Worm (Caenorhabditis elegans): ENCODE measurements around the gene K11H12.8.

Gene K11H12.8

ce11 chrIV:658497-659177, 3.4 kb downstream of the K11H12.8 start:
- TF ChIP-seq B0310.2 (tag; optimal IDR thresholded peaks at IDR 0.05): no peak
- no peak for TF ChIP-seq tra-4 (tag; optimal IDR thresholded peaks at IDR 0.05)
- TF ChIP-seq sea-1 (GFP tag; conservative IDR thresholded peaks at IDR 0.05): no peak
- TF ChIP-seq ets-7 (tag; optimal IDR thresholded peaks at IDR 0.05): no peak
- TF ChIP-seq ceh-13 (GFP tag; optimal IDR thresholded peaks at IDR 0.05): no peak
- TF ChIP-seq flt-1 (GFP tag; IDR thresholded peaks at IDR 0.05): no peak
- TF ChIP-seq hmg-4 (GFP tag; optimal IDR thresholded peaks at IDR 0.05): no peak
- TF ChIP-seq hnd-1 (tag; optimal IDR thresholded peaks at IDR 0.05): no peak
- TF ChIP-seq scrt-1 (GFP tag; IDR thresholded peaks at IDR 0.05): no peak
- no peak for TF ChIP-seq hmbx-1 (tag; optimal IDR thresholded peaks at IDR 0.05)
- no peak for TF ChIP-seq ceh-36 (tag; optimal IDR thresholded peaks at IDR 0.05)
- TF ChIP-seq aly-1 (tag; optimal IDR thresholded peaks at IDR 0.05): no peak
- no peak for TF ChIP-seq ama-1 (optimal IDR thresholded peaks at IDR 0.05)
- TF ChIP-seq tbx-37 (GFP tag; conservative IDR thresholded peaks at IDR 0.05): no peak
- TF ChIP-seq tbx-11 (GFP tag; IDR thresholded peaks at IDR 0.05): no peak

ce11 chrIV:659585-659984, 4.4 kb downstream of the K11H12.8 start:
- TF ChIP-seq aly-1 (tag; optimal IDR thresholded peaks at IDR 0.05) (no peak), B0310.2 (tag; optimal IDR thresholded peaks at IDR 0.05) (no peak), ceh-36 (tag; optimal IDR thresholded peaks at IDR 0.05) (no peak), scrt-1 (GFP tag; IDR thresholded peaks at IDR 0.05) (no peak), sea-1 (GFP tag; conservative IDR thresholded peaks at IDR 0.05) (no peak), ama-1 (optimal IDR thresholded peaks at IDR 0.05) (no peak), tbx-11 (GFP tag; IDR thresholded peaks at IDR 0.05) (no peak), pes-1 (GFP tag; IDR thresholded peaks at IDR 0.05) (no peak), hmg-4 (GFP tag; optimal IDR thresholded peaks at IDR 0.05) (no peak)

- TF ChIP-seq ets-7 (tag; optimal IDR thresholded peaks at IDR 0.05) (no peak), B0310.2 (tag; optimal IDR thresholded peaks at IDR 0.05) (no peak), aly-1 (tag; optimal IDR thresholded peaks at IDR 0.05) (no peak), F13C5.2 (tag; optimal IDR thresholded peaks at IDR 0.05) (no peak), ceh-13 (GFP tag; optimal IDR thresholded peaks at IDR 0.05) (no peak), hmg-4 (GFP tag; optimal IDR thresholded peaks at IDR 0.05) (no peak), tra-4 (tag; optimal IDR thresholded peaks at IDR 0.05) (no peak), sea-1 (GFP tag; conservative IDR thresholded peaks at IDR 0.05) (no peak), tbx-11 (GFP tag; IDR thresholded peaks at IDR 0.05) (no peak), ama-1 (optimal IDR thresholded peaks at IDR 0.05) (no peak), scrt-1 (GFP tag; IDR thresholded peaks at IDR 0.05) (no peak), hmbx-1 (tag; optimal IDR thresholded peaks at IDR 0.05) (no peak), flt-1 (GFP tag; IDR thresholded peaks at IDR 0.05) (no peak), pes-1 (GFP tag; IDR thresholded peaks at IDR 0.05) (no peak), hnd-1 (tag; optimal IDR thresholded peaks at IDR 0.05) (no peak)
Measured at ce11 chrIV:661623-662022, 6.4 kb downstream of the K11H12.8 start.

ce11 chrIV:664122-664521, 8.9 kb downstream of the K11H12.8 start:
- no peak for TF ChIP-seq aly-1 (tag; optimal IDR thresholded peaks at IDR 0.05)
- TF ChIP-seq ceh-36 (tag; optimal IDR thresholded peaks at IDR 0.05): no peak
- TF ChIP-seq scrt-1 (GFP tag; IDR thresholded peaks at IDR 0.05): no peak
- TF ChIP-seq B0310.2 (tag; optimal IDR thresholded peaks at IDR 0.05): no peak

ce11 chrIV:665225-665624, 10.0 kb downstream of the K11H12.8 start, which contains the start of gene K11H12.7:
Gene K11H12.7 (plus strand): TSS chrIV:665525.
- no peak for TF ChIP-seq pes-1 (GFP tag; IDR thresholded peaks at IDR 0.05)
- TF ChIP-seq B0310.2 (tag; optimal IDR thresholded peaks at IDR 0.05): no peak
- TF ChIP-seq hmbx-1 (tag; optimal IDR thresholded peaks at IDR 0.05): no peak
- TF ChIP-seq hnd-1 (tag; optimal IDR thresholded peaks at IDR 0.05): no peak
- TF ChIP-seq ets-7 (tag; optimal IDR thresholded peaks at IDR 0.05): no peak
- no peak for TF ChIP-seq scrt-1 (GFP tag; IDR thresholded peaks at IDR 0.05)
- TF ChIP-seq F13C5.2 (tag; optimal IDR thresholded peaks at IDR 0.05): no peak
- TF ChIP-seq tbx-11 (GFP tag; IDR thresholded peaks at IDR 0.05): no peak
- no peak for TF ChIP-seq tra-4 (tag; optimal IDR thresholded peaks at IDR 0.05)
- no peak for TF ChIP-seq ceh-13 (GFP tag; optimal IDR thresholded peaks at IDR 0.05)
- no peak for TF ChIP-seq hmg-4 (GFP tag; optimal IDR thresholded peaks at IDR 0.05)
- TF ChIP-seq tbx-37 (GFP tag; conservative IDR thresholded peaks at IDR 0.05): no peak
- TF ChIP-seq ama-1 (optimal IDR thresholded peaks at IDR 0.05): no peak

- TF ChIP-seq aly-1 (tag; optimal IDR thresholded peaks at IDR 0.05) (no peak), ceh-13 (GFP tag; optimal IDR thresholded peaks at IDR 0.05) (no peak), F13C5.2 (tag; optimal IDR thresholded peaks at IDR 0.05) (no peak), sea-1 (GFP tag; conservative IDR thresholded peaks at IDR 0.05) (no peak), tra-4 (tag; optimal IDR thresholded peaks at IDR 0.05) (no peak), hmbx-1 (tag; optimal IDR thresholded peaks at IDR 0.05) (no peak), tbx-11 (GFP tag; IDR thresholded peaks at IDR 0.05) (no peak), ama-1 (optimal IDR thresholded peaks at IDR 0.05) (no peak), tbx-37 (GFP tag; conservative IDR thresholded peaks at IDR 0.05) (no peak), ets-7 (tag; optimal IDR thresholded peaks at IDR 0.05) (no peak), pes-1 (GFP tag; IDR thresholded peaks at IDR 0.05) (no peak), hmg-4 (GFP tag; optimal IDR thresholded peaks at IDR 0.05) (no peak), flt-1 (GFP tag; IDR thresholded peaks at IDR 0.05) (no peak), scrt-1 (GFP tag; IDR thresholded peaks at IDR 0.05) (no peak), B0310.2 (tag; optimal IDR thresholded peaks at IDR 0.05) (no peak), ceh-36 (tag; optimal IDR thresholded peaks at IDR 0.05) (no peak), hnd-1 (tag; optimal IDR thresholded peaks at IDR 0.05) (no peak)
Measured at ce11 chrIV:666991-667390, 11.8 kb downstream of the K11H12.8 start, which contains the start of gene K11H12.6. Gene K11H12.6 (plus strand): TSS chrIV:667291.

- no peak for TF ChIP-seq aly-1 (tag; optimal IDR thresholded peaks at IDR 0.05)
Measured at ce11 chrIV:670455-670854, 15.3 kb downstream of the K11H12.8 start, which contains the start of gene K11H12.11. Gene K11H12.11 (minus strand): TSS chrIV:670555.

- TF ChIP-seq aly-1 (tag; optimal IDR thresholded peaks at IDR 0.05) (no peak), tbx-37 (GFP tag; conservative IDR thresholded peaks at IDR 0.05) (no peak), tbx-11 (GFP tag; IDR thresholded peaks at IDR 0.05) (no peak), ceh-13 (GFP tag; optimal IDR thresholded peaks at IDR 0.05) (no peak), hnd-1 (tag; optimal IDR thresholded peaks at IDR 0.05) (no peak), tra-4 (tag; optimal IDR thresholded peaks at IDR 0.05) (no peak), F13C5.2 (tag; optimal IDR thresholded peaks at IDR 0.05) (no peak)
Measured at ce11 chrIV:673313-673712, 18.1 kb downstream of the K11H12.8 start, which contains the start of gene K11H12.3. Gene K11H12.3 (minus strand): TSS chrIV:673480.
